Fruit fly (Drosophila melanogaster): Measurements from ENCODE around the gene IntS9.

IntS9 gene

DNA sequence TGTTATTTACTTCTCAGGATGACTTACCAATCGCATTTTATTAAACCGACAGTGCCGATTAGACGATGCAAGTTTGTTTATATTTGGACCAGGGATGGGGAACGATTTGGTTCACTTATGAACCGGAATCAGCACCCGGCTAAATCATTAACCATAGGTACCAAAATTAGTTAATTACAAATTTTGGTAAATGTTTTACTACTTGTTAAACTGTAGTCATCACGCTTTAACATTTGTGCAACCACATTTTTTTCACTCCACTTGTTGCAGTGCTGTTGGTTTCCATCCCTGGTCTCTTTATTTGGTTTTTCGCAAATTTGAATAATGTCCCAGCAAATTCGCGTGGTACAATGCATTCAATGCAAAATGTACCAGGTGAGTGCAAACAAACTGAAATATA is at the start of gene IntS9, which contains the start of gene CG43295:
Gene IntS9 (minus strand): TSS at position 100 of the 400 bp plus-strand sequence.
Gene CG43295 (plus strand): TSS at position 325 of the 400 bp plus-strand sequence.
- TF ChIP-seq Myc (optimal IDR thresholded peaks at IDR 0.05) (no peak), ttk (optimal IDR thresholded peaks at IDR 0.05) (no peak), psq (optimal IDR thresholded peaks at IDR 0.05) (no peak), insv (optimal IDR thresholded peaks at IDR 0.05) (no peak), Sin3A (optimal IDR thresholded peaks at IDR 0.05) (no peak), h (optimal IDR thresholded peaks at IDR 0.05) (no peak)

DNA sequence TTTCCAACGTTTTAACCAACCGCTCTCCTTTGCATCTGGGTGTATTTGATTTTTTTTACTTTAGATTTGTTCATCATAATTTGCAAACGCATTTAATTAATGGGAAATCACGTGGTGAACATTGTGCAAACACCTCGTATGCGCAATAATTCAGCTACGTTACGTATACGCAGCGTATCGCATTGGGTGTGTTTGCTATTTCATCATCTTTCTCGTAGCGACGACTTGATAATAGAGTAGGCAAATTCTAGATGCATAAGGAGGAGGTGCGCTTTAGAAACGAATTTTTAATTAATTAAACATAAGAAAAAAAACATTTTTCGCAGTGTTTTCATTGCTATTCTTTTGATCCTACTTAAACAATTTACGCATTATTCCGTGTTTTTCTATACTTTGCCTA is 48.2 kb upstream of the IntS9 start:
- TF ChIP-seq Myc (optimal IDR thresholded peaks at IDR 0.05) (no peak), psq (optimal IDR thresholded peaks at IDR 0.05) (no peak), Sin3A (optimal IDR thresholded peaks at IDR 0.05) (no peak), insv (optimal IDR thresholded peaks at IDR 0.05) (no peak), h (optimal IDR thresholded peaks at IDR 0.05) (no peak), ttk (optimal IDR thresholded peaks at IDR 0.05) (no peak)

- TF ChIP-seq Sin3A (optimal IDR thresholded peaks at IDR 0.05), result no peak
- no peak for TF ChIP-seq Myc (optimal IDR thresholded peaks at IDR 0.05)
- no peak for TF ChIP-seq h (optimal IDR thresholded peaks at IDR 0.05)
- TF ChIP-seq ttk (optimal IDR thresholded peaks at IDR 0.05), result no peak
- TF ChIP-seq psq (optimal IDR thresholded peaks at IDR 0.05), result no peak
- no peak for TF ChIP-seq insv (optimal IDR thresholded peaks at IDR 0.05)
Observed at dm6 chr3L:16153089-16153488, 47.7 kb upstream of the IntS9 start.

DNA sequence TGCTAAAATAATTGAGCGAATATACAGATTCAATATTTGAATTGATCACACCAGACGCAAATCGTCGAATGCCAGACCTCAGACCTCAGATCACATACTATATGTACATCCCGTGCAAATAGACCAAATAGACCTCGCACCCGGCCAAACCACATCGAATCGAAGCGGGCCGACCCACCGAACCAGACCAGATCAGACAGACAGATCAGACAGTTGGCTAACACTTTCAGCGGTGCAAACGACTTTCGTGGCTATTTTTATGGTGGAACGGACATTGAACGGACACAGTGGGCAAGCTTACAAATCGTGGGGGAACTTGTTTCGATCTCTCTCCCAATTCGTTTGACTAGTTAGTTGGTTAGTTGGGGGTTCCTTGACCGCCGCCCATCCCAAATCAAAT is 46.3 kb upstream of the IntS9 start:
- no peak for TF ChIP-seq insv (optimal IDR thresholded peaks at IDR 0.05)
- no peak for TF ChIP-seq psq (optimal IDR thresholded peaks at IDR 0.05)
- TF ChIP-seq Myc (optimal IDR thresholded peaks at IDR 0.05), result no peak
- TF ChIP-seq Sin3A (optimal IDR thresholded peaks at IDR 0.05), result no peak
- no peak for TF ChIP-seq h (optimal IDR thresholded peaks at IDR 0.05)
- no peak for TF ChIP-seq ttk (optimal IDR thresholded peaks at IDR 0.05)

DNA sequence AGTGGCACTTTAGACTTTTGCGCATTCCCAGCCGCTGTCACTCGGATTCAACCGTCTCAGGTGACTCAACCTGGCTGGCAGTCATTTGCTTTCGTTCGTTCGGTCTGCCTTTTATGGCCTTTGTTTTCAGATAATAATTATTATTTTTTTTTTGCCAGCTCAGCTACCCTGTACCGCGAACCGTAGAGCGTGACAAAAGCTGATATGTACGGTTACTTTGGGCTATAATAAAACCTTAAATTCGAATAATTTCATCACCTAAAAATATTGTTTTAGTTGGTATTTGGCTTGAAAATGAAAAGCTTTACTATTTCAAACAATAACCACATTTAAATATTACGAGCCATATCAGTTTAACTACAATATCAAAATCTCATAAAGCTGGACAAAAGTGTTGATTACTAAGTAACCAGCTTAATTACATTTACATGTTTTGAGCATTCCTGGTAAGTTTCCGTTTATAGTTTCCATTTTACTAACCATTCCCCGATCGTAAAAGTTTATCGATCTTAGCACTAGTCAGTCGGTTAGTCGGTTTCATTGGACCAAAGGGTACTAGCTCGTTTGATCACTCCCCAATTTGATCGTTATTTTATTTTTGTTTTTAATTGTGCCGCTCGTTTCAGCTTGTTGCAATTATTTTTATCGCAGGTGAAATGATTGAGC is 45.6 kb upstream of the IntS9 start:
- TF ChIP-seq h (optimal IDR thresholded peaks at IDR 0.05) (no peak), psq (optimal IDR thresholded peaks at IDR 0.05) (no peak), insv (optimal IDR thresholded peaks at IDR 0.05) (no peak)

dm6 chr3L:16150161-16150538 is 44.7 kb upstream of the IntS9 start:
- TF ChIP-seq Myc (optimal IDR thresholded peaks at IDR 0.05) (no peak), h (optimal IDR thresholded peaks at IDR 0.05) (no peak), insv (optimal IDR thresholded peaks at IDR 0.05) (no peak), psq (optimal IDR thresholded peaks at IDR 0.05) (no peak), ttk (optimal IDR thresholded peaks at IDR 0.05) (no peak), Sin3A (optimal IDR thresholded peaks at IDR 0.05) (no peak)

DNA sequence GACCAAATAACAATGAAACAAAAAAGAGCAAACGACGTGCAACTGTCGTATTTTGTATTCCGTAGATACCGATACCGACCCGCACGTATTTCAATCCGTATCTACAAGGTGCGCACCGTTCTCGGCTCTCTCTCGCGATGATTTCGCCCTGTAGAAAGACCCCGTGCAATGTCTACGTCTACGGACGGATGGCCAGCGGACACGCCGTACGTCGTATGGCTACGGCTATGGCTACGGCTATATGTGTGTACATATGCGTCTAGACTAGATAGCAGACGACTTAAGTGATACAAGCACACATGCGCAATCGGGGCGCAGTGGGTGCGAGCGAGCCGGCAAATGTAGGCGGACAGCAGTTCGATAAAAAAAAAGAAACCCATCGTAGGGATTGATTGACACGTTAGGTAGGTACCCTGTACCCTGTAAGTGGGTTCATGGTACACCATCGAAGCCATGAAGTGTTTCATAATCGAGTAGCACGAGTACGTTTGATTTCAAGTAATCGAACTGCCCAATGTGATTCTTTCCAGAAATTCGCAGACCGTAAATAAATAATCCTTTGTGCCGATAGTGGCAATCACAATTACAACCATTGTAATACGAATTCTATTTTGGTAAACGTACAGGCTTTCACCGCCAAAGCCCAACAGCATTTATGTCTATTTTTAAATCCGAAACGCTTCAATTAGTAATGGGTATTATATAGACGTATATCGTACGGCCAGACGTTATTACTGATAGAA is 44.2 kb upstream of the IntS9 start:
- TF ChIP-seq Myc (optimal IDR thresholded peaks at IDR 0.05) (no peak), h (optimal IDR thresholded peaks at IDR 0.05) (no peak), psq (optimal IDR thresholded peaks at IDR 0.05) (no peak), Sin3A (optimal IDR thresholded peaks at IDR 0.05) (no peak), ttk (optimal IDR thresholded peaks at IDR 0.05) (no peak), insv (optimal IDR thresholded peaks at IDR 0.05) (no peak)

DNA sequence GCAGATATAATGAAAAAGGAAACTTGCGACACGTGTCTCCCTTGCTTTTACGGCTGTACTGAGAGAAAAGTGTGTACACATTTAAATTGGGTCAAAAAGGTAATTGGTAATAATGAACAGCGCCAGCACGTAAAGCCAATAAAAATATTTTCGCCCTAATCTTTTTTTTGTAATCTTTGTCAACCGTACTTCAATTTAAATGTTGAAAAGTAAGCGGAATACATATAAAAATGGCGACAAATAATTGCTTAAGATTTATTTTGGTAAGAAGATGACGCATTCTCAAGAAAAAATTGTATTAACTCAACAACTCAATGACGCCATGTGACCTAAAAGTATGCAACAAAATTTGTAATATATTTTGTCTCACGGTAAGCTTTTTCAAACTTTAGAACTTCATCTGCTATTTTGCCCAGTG is 42.4 kb upstream of the IntS9 start:
- TF ChIP-seq Sin3A (optimal IDR thresholded peaks at IDR 0.05), result no peak
- no peak for TF ChIP-seq psq (optimal IDR thresholded peaks at IDR 0.05)
- no peak for TF ChIP-seq insv (optimal IDR thresholded peaks at IDR 0.05)
- TF ChIP-seq h (optimal IDR thresholded peaks at IDR 0.05), result no peak
- no peak for TF ChIP-seq Myc (optimal IDR thresholded peaks at IDR 0.05)
- no peak for TF ChIP-seq ttk (optimal IDR thresholded peaks at IDR 0.05)

- no peak for TF ChIP-seq insv (optimal IDR thresholded peaks at IDR 0.05)
- TF ChIP-seq Myc (optimal IDR thresholded peaks at IDR 0.05), result no peak
- no peak for TF ChIP-seq Sin3A (optimal IDR thresholded peaks at IDR 0.05)
- TF ChIP-seq psq (optimal IDR thresholded peaks at IDR 0.05), result no peak
- no peak for TF ChIP-seq h (optimal IDR thresholded peaks at IDR 0.05)
- no peak for TF ChIP-seq ttk (optimal IDR thresholded peaks at IDR 0.05)
Observed at dm6 chr3L:16147325-16147724, 41.9 kb upstream of the IntS9 start.

- TF ChIP-seq Myc (optimal IDR thresholded peaks at IDR 0.05) (no peak), psq (optimal IDR thresholded peaks at IDR 0.05) (no peak), Sin3A (optimal IDR thresholded peaks at IDR 0.05) (no peak), h (optimal IDR thresholded peaks at IDR 0.05) (no peak), ttk (optimal IDR thresholded peaks at IDR 0.05) (no peak), insv (optimal IDR thresholded peaks at IDR 0.05) (no peak)
Observed at dm6 chr3L:16146539-16146934, 41.1 kb upstream of the IntS9 start.

dm6 chr3L:16145931-16146538 is 40.6 kb upstream of the IntS9 start:
- TF ChIP-seq h (optimal IDR thresholded peaks at IDR 0.05), result no peak
- no peak for TF ChIP-seq Myc (optimal IDR thresholded peaks at IDR 0.05)
- TF ChIP-seq Sin3A (optimal IDR thresholded peaks at IDR 0.05), result no peak
- no peak for TF ChIP-seq psq (optimal IDR thresholded peaks at IDR 0.05)
- no peak for TF ChIP-seq insv (optimal IDR thresholded peaks at IDR 0.05)
- TF ChIP-seq ttk (optimal IDR thresholded peaks at IDR 0.05), result no peak

- no peak for TF ChIP-seq h (optimal IDR thresholded peaks at IDR 0.05)
- no peak for TF ChIP-seq insv (optimal IDR thresholded peaks at IDR 0.05)
- TF ChIP-seq Sin3A (optimal IDR thresholded peaks at IDR 0.05), result no peak
- no peak for TF ChIP-seq ttk (optimal IDR thresholded peaks at IDR 0.05)
- no peak for TF ChIP-seq Myc (optimal IDR thresholded peaks at IDR 0.05)
- TF ChIP-seq psq (optimal IDR thresholded peaks at IDR 0.05), result no peak
Observed at dm6 chr3L:16145282-16145681, 39.9 kb upstream of the IntS9 start.

Data from Kc167 (cell line).